Worm (Caenorhabditis elegans) whole organism, young adult: Measurements from ENCODE around the gene F49F1.10.
"Not testable (repeated sequence)": the region's sequence is repeated elsewhere in the genome, so short reads cannot be mapped to it uniquely, and the experiment has no call there.

Experiments
- B0035.1 ChIP-seq: sonication (generic microtip); optimal IDR thresholded peaks from 2 replicates; lab custom pipeline; 2016; ENCODE audit warnings: missing genetic modification characterization, mild to moderate bottlenecking, missing compliant biosample characterization, missing genotype, missing genetic modification reagents
- B0261.1 ChIP-seq: sonication (generic microtip); optimal IDR thresholded peaks from 2 replicates; lab custom pipeline; 2016; ENCODE audit warnings: mild to moderate bottlenecking, missing genetic modification characterization, moderate library complexity, missing compliant biosample characterization
- C06A6.2 ChIP-seq: fragments of 200-800 bp; sonication (Bioruptor generic); conservative IDR thresholded peaks from 2 replicates; pipeline ENCODE4 v1.3.6; 2022; ENCODE audit warnings: missing genetic modification characterization, missing compliant biosample characterization
- C17E4.6 ChIP-seq: fragments of 200-800 bp; sonication (Bioruptor generic); IDR thresholded peaks from 2 replicates; pipeline ENCODE4 v1.3.6; 2022; ENCODE audit warnings: missing genetic modification reagents, missing genetic modification characterization, missing compliant biosample characterization
- F22D6.2 ChIP-seq: sonication (generic microtip); optimal IDR thresholded peaks from 2 replicates; lab custom pipeline; 2016; ENCODE audit warnings: mild to moderate bottlenecking, missing genetic modification characterization, missing compliant biosample characterization
- F39B2.1 ChIP-seq: fragments of 200-800 bp; sonication (Bioruptor generic); IDR thresholded peaks from 2 replicates; pipeline ENCODE4 v1.3.6; 2022; ENCODE audit warnings: missing genetic modification reagents, missing genetic modification characterization, missing compliant biosample characterization
- Y56A3A.18 ChIP-seq: fragments of 200-800 bp; sonication (Bioruptor generic); IDR thresholded peaks from 2 replicates; pipeline ENCODE4 v1.3.6; 2022; ENCODE audit warnings: missing genetic modification reagents, missing genetic modification characterization, missing compliant biosample characterization
- Y95B8A.8 ChIP-seq: fragments of 200-800 bp; sonication (Bioruptor generic); IDR thresholded peaks from 2 replicates; pipeline ENCODE4 v1.3.6; 2022; ENCODE audit warnings: missing genetic modification reagents, missing genetic modification characterization, missing compliant biosample characterization
- ZK185.1 ChIP-seq: sonication (generic microtip); optimal IDR thresholded peaks from 2 replicates; lab custom pipeline; 2016; ENCODE audit warnings: mild to moderate bottlenecking, missing genetic modification characterization, missing compliant biosample characterization; ENCODE audit not compliant: poor library complexity, severe bottlenecking
- athp-1 ChIP-seq: sonication (generic microtip); optimal IDR thresholded peaks from 2 replicates; lab custom pipeline; 2017; ENCODE audit warnings: mild to moderate bottlenecking, missing genetic modification characterization, missing compliant biosample characterization
- ceh-91 ChIP-seq: fragments of 200-800 bp; sonication (Bioruptor generic); IDR thresholded peaks from 2 replicates; pipeline ENCODE4 v1.3.6; 2022; ENCODE audit warnings: missing genetic modification reagents, missing genetic modification characterization, missing compliant biosample characterization
- dpff-1 ChIP-seq: sonication (generic microtip); optimal IDR thresholded peaks from 2 replicates; lab custom pipeline; 2017; ENCODE audit warnings: mild to moderate bottlenecking, missing genetic modification characterization, missing compliant biosample characterization
- dpl-1 ChIP-seq: fragments of 150-350 bp; optimal IDR thresholded peaks from 2 replicates; lab custom pipeline; 2014; ENCODE audit warnings: missing biosample characterization, missing genetic modification reagents, missing genetic modification characterization
- egl-18 ChIP-seq: fragments of 200-800 bp; sonication (Bioruptor generic); IDR thresholded peaks from 2 replicates; pipeline ENCODE4 v1.3.6; 2022; ENCODE audit warnings: missing genetic modification reagents, missing genetic modification characterization, missing compliant biosample characterization
- egrh-3 ChIP-seq: fragments of 200-800 bp; sonication (Bioruptor generic); IDR thresholded peaks from 2 replicates; pipeline ENCODE4 v1.3.6; 2022; ENCODE audit warnings: missing genetic modification reagents, missing genetic modification characterization, missing compliant biosample characterization
- him-1 ChIP-seq: sonication (generic microtip); optimal IDR thresholded peaks from 2 replicates; lab custom pipeline; 2016; ENCODE audit warnings: missing genotype, missing genetic modification reagents, missing genetic modification characterization, missing compliant biosample characterization
- hlh-12 ChIP-seq: sonication (generic microtip); optimal IDR thresholded peaks from 2 replicates; lab custom pipeline; 2016; ENCODE audit warnings: missing genetic modification characterization, missing compliant biosample characterization
- hmg-20 ChIP-seq: fragments of 200-800 bp; sonication (Bioruptor generic); IDR thresholded peaks from 2 replicates; pipeline ENCODE4 v1.3.6; 2022; ENCODE audit warnings: missing genetic modification reagents, missing genetic modification characterization, missing compliant biosample characterization
- lag-1 ChIP-seq: fragments of 200-800 bp; sonication (Bioruptor generic); IDR thresholded peaks from 2 replicates; pipeline ENCODE4 v1.3.6; 2022; ENCODE audit warnings: missing genetic modification reagents, missing genetic modification characterization, missing compliant biosample characterization
- lin-26 ChIP-seq: fragments of 200-800 bp; sonication (Bioruptor generic); IDR thresholded peaks from 2 replicates; pipeline ENCODE4 v1.3.6; 2022; ENCODE audit warnings: missing genetic modification reagents, missing genetic modification characterization, missing compliant biosample characterization
- lin-54 ChIP-seq: fragments of 200-800 bp; sonication (Bioruptor generic); optimal IDR thresholded peaks from 2 replicates; lab custom pipeline; 2018; ENCODE audit warnings: mild to moderate bottlenecking, missing genetic modification characterization, missing compliant biosample characterization
- lsy-27 ChIP-seq: sonication (generic microtip); optimal IDR thresholded peaks from 2 replicates; lab custom pipeline; 2017; ENCODE audit warnings: missing genetic modification characterization, mild to moderate bottlenecking, missing compliant biosample characterization, antibody characterized with exemption, missing genotype, borderline replicate concordance; ENCODE audit not compliant: insufficient read depth
- mxl-1 ChIP-seq: sonication (generic microtip); optimal IDR thresholded peaks from 2 replicates; lab custom pipeline; 2016; ENCODE audit warnings: missing genetic modification characterization, missing compliant biosample characterization
- nfya-2 ChIP-seq: fragments of 200-800 bp; sonication (Bioruptor generic); IDR thresholded peaks from 2 replicates; pipeline ENCODE4 v1.3.6; 2022; ENCODE audit warnings: missing genetic modification reagents, missing genetic modification characterization, missing compliant biosample characterization
- nhr-80 ChIP-seq: sonication (generic microtip); optimal IDR thresholded peaks from 2 replicates; lab custom pipeline; 2016; ENCODE audit warnings: missing genetic modification characterization, missing compliant biosample characterization
- pha-4 ChIP-seq: fragments of 150-350 bp; sonication (generic microtip); optimal IDR thresholded peaks from 2 replicates; lab custom pipeline; 2014; ENCODE audit warnings: missing biosample characterization, missing genetic modification reagents, missing genetic modification characterization
- rpc-1 ChIP-seq, 2 experiments: fragments of 150-350 bp in 1 of 2; sonication (generic microtip) in 1 of 2; optimal IDR thresholded peaks; 2 replicates each; lab custom pipeline; 2014 to 2018; ENCODE audit warnings: missing biosample characterization in 1 of 2, missing genetic modification characterization in 1 of 2, missing genetic modification reagents in 1 of 2, missing genotype in 1 of 2
- sdz-38 ChIP-seq: sonication (generic microtip); optimal IDR thresholded peaks from 2 replicates; lab custom pipeline; 2016; ENCODE audit warnings: missing genotype, missing genetic modification characterization, missing compliant biosample characterization
- sea-2 ChIP-seq: fragments of 200-800 bp; sonication (Bioruptor generic); IDR thresholded peaks from 2 replicates; pipeline ENCODE4 v1.3.6; 2022; ENCODE audit warnings: missing genetic modification characterization, missing compliant biosample characterization
- tlf-1 ChIP-seq: fragments of 200-800 bp; sonication (Bioruptor generic); optimal IDR thresholded peaks from 2 replicates; lab custom pipeline; 2018; ENCODE audit warnings: mild to moderate bottlenecking, missing genetic modification characterization, missing compliant biosample characterization
- unc-62 ChIP-seq: fragments of 150-350 bp; optimal IDR thresholded peaks from 2 replicates; lab custom pipeline; 2014; ENCODE audit warnings: missing biosample characterization, missing genetic modification reagents, missing genetic modification characterization
- zim-3 ChIP-seq: sonication (generic microtip); optimal IDR thresholded peaks from 2 replicates; lab custom pipeline; 2017; ENCODE audit warnings: mild to moderate bottlenecking, missing genetic modification characterization, moderate library complexity, missing compliant biosample characterization
- ztf-25 ChIP-seq: fragments of 200-800 bp; sonication (Bioruptor generic); IDR thresholded peaks from 2 replicates; pipeline ENCODE4 v1.3.6; 2022; ENCODE audit warnings: missing genetic modification reagents, missing genetic modification characterization, missing compliant biosample characterization

Gene F49F1.10

DNA sequence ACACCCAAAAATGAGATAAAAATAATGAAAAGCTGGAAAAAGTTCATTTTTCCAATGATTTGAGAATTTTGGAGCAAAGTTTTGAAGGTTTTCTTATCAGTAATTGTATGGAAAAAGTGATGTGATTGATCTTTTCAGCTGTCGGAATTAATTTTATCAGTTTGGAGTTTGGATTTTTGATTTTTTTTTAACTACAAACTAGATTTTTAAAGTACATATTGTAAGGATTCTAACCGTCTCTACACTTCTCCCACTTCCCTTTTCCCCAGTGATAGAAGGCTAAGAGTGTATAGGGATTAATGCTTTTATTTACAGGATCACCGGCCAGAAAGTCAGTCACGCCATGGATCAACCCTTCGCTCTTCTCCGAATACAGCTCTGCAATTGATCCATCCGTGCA is 13.3 kb downstream of the F49F1.10 start, which contains the start of gene F49F1.7:
Gene F49F1.7 (minus strand): TSS at position 101 of the 400 bp plus-strand sequence.
- TF ChIP-seq F39B2.1 (GFP tag; lab: Robert Waterston, UW); ZK185.1; mxl-1: not testable (repeated sequence)

DNA sequence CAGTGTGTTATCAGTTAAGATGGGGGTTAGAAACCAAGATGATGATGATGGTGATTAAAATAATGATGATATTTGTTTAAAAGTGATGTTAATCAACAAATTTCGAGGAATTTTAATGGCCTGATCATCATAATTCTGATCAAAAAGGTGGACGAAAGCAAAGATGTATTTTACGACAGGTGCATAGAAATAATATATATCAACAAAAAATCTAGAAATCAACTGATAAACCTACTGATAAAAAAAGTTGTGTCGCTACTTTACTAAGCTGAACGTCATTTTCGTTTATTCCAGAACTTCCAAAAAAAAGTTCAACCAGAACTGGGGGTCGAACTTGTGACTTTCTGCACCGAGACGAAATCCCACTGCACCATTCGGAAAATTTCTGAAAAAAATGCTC is 15.8 kb downstream of the F49F1.10 start, which contains the start of gene mul-1:
Gene mul-1 (minus strand): TSS at position 84 of the 400 bp plus-strand sequence.
- TF ChIP-seq B0035.1 (tag; lab: Kevin White, UChicago): no peak
- no peak for TF ChIP-seq C17E4.6
- TF ChIP-seq ztf-25 (GFP tag; lab: Robert Waterston, UW): no peak
- no peak for TF ChIP-seq C06A6.2
- peak; percentile 46 for TF ChIP-seq nhr-80
- TF ChIP-seq egl-18 (GFP tag; lab: Robert Waterston, UW): no peak

DNA sequence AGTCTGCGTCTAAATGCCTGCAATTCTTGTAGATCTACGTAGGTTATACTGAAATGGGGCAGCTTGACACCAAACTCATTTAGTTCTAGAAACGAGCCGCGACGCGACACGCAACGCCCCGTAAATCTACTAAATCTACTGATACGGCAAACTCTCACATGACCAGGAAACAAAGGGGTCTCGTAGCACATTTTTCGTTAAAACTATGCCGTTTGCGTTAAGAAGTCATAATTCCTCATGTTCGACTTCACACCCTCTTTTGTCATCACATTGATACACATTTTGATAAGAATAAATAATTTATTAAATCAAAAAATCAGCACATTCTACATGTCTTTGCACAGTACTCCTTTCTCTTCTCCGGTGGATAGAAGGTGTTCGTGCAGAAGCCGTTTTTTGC is 17.9 kb downstream of the F49F1.10 start:
- no peak for TF ChIP-seq pha-4 (tag; lab: Kevin White, UChicago)
- TF ChIP-seq hmg-20 (GFP tag; lab: Robert Waterston, UW): no peak
- TF ChIP-seq nhr-80: peak; percentile 19
- no peak for TF ChIP-seq Y95B8A.8 (GFP tag; lab: Robert Waterston, UW)

DNA sequence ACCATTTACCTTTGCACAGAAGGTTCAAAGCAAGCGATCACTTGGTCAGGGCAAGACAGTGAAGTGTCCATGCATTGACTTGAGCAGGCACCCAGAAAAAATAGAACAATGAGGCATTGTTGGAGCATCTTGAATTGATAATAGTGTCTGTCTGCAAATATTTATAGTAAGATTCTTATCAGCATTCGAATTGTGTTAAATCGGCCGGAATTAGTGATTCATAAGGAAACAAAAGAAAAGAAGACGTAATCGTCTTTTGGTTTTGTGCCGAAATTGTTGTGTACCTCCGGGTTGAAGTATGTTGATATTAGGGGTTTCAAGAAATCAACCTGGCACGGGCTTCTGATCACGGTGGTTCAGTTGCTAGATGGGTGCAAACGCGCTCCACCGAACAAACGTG is 18.7 kb downstream of the F49F1.10 start, which contains the start of gene F49F1.5:
Gene F49F1.5 (minus strand): TSS at position 153 of the 400 bp plus-strand sequence.
- TF ChIP-seq B0261.1 (no peak), nfya-2 (GFP tag; lab: Robert Waterston, UW) (no peak), tlf-1 (GFP tag; lab: Kevin White, UChicago) (no peak), ceh-91 (no peak), him-1 (no peak), sdz-38 (tag; lab: Kevin White, UChicago) (no peak), dpl-1 (GFP tag; lab: Kevin White, UChicago) (no peak), unc-62 (GFP tag; lab: Kevin White, UChicago) (no peak), lin-54 (GFP tag; lab: Kevin White, UChicago) (no peak), Y56A3A.18 (GFP tag; lab: Robert Waterston, UW) (no peak), sea-2 (no peak), zim-3 (tag; lab: Kevin White, UChicago) (no peak), egrh-3 (no peak), dpff-1 (tag; lab: Kevin White, UChicago) (no peak), athp-1 (tag; lab: Kevin White, UChicago) (no peak), F22D6.2 (no peak), rpc-1 (optimal IDR thresholded peaks at IDR 0.05; lab: Kevin White, UChicago) (no peak), rpc-1 (tag; optimal IDR thresholded peaks at IDR 0.05; lab: Kevin White, UChicago) (no peak), lag-1 (GFP tag; lab: Robert Waterston, UW) (no peak)

DNA sequence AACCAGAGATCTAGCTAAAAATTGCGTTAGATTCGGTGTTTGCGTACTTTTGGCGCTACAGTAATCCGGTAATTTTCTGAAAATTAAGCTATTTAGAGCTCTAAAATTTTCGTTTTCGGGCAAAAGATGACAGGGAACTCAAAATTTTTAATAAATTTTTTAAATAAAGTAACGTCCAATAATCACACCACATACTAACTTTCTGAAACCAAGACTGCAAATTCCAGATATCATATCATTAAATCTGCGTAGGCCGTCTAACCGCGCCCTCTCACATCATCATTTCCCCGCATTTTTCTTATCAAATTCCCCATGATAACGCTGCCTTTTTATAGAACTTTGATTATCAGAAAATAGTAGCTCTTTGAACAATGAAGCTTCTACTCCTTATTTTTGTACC is 21.5 kb downstream of the F49F1.10 start, which contains the start of gene drd-50:
Gene drd-50 (plus strand): TSS at position 301 of the 400 bp plus-strand sequence.
- TF ChIP-seq nhr-80: peak; percentile 17
- TF ChIP-seq hmg-20 (GFP tag; lab: Robert Waterston, UW): no peak
- TF ChIP-seq lsy-27: no peak
- TF ChIP-seq lin-26 (GFP tag; lab: Robert Waterston, UW): no peak
- TF ChIP-seq hlh-12: no peak
